Worm (Caenorhabditis elegans) whole organism, early embryonic: ENCODE measurements around the gene C45G9.11.

Experiments used
- B0310.2 ChIP-seq: sonication (generic microtip); optimal IDR thresholded peaks from 2 replicates; lab custom pipeline; 2016; ENCODE audit warnings: mild to moderate bottlenecking, missing genetic modification characterization, missing compliant biosample characterization
- F13C5.2 ChIP-seq: sonication (generic microtip); optimal IDR thresholded peaks from 2 replicates; lab custom pipeline; 2017; ENCODE audit warnings: mild to moderate bottlenecking, missing genetic modification characterization, inconsistent platforms, missing compliant biosample characterization
- ama-1 ChIP-seq: fragments of 150-350 bp; optimal IDR thresholded peaks from 2 replicates; lab custom pipeline; 2014
- ceh-36 ChIP-seq: sonication (generic microtip); optimal IDR thresholded peaks from 2 replicates; lab custom pipeline; 2016; ENCODE audit warnings: missing genetic modification characterization, inconsistent platforms, missing compliant biosample characterization
- ets-7 ChIP-seq: sonication (generic microtip); optimal IDR thresholded peaks from 2 replicates; lab custom pipeline; 2016; ENCODE audit warnings: missing genotype, missing genetic modification characterization, missing compliant biosample characterization
- flt-1 ChIP-seq: fragments of 200-800 bp; sonication (Bioruptor generic); IDR thresholded peaks from 2 replicates; pipeline ENCODE4 v1.3.6; 2022; ENCODE audit warnings: missing genetic modification characterization, missing compliant biosample characterization
- hmbx-1 ChIP-seq: sonication (generic microtip); optimal IDR thresholded peaks from 2 replicates; lab custom pipeline; 2016; ENCODE audit warnings: mild to moderate bottlenecking, missing genetic modification characterization, missing compliant biosample characterization
- hmg-4 ChIP-seq: fragments of 200-800 bp; sonication (Bioruptor generic); optimal IDR thresholded peaks from 2 replicates; lab custom pipeline; 2018; ENCODE audit warnings: mild to moderate bottlenecking, missing genetic modification characterization, missing compliant biosample characterization
- hnd-1 ChIP-seq: sonication (generic microtip); optimal IDR thresholded peaks from 2 replicates; lab custom pipeline; 2016; ENCODE audit warnings: missing genetic modification characterization, missing compliant biosample characterization
- pes-1 ChIP-seq: fragments of 200-800 bp; sonication (Bioruptor generic); IDR thresholded peaks from 2 replicates; pipeline ENCODE4 v1.3.6; 2022; ENCODE audit warnings: missing genetic modification reagents, missing genetic modification characterization, missing compliant biosample characterization
- sea-1 ChIP-seq: fragments of 200-800 bp; sonication (Bioruptor generic); conservative IDR thresholded peaks from 2 replicates; pipeline ENCODE4 v1.3.6; 2022; ENCODE audit warnings: missing genetic modification characterization, missing compliant biosample characterization
- tbx-37 ChIP-seq: fragments of 200-800 bp; sonication (Bioruptor generic); conservative IDR thresholded peaks from 2 replicates; pipeline ENCODE4 v1.3.6; 2022; ENCODE audit warnings: missing genetic modification reagents, missing genetic modification characterization, missing compliant biosample characterization

- TF ChIP-seq ama-1 (lab: Kevin White, UChicago) (no peak), ets-7 (tag; lab: Kevin White, UChicago) (no peak), pes-1 (GFP tag; lab: Robert Waterston, UW) (no peak), F13C5.2 (tag; lab: Kevin White, UChicago) (no peak), hmbx-1 (tag; lab: Kevin White, UChicago) (no peak), hnd-1 (tag; lab: Kevin White, UChicago) (no peak), flt-1 (GFP tag; lab: Robert Waterston, UW) (no peak), sea-1 (GFP tag; lab: Robert Waterston, UW) (no peak), B0310.2 (no peak), ceh-36 (tag; lab: Kevin White, UChicago) (no peak), hmg-4 (GFP tag; lab: Kevin White, UChicago) (no peak), tbx-37 (GFP tag; lab: Robert Waterston, UW) (no peak)
These were observed 20.8 kb downstream of the C45G9.11 start, which contains the start of gene C45G9.5 for ce11 chrIII:5047740-5048139.
